Worm (Caenorhabditis elegans): Measurements from ENCODE around the gene brp-1.

brp-1 gene

ce11 chrIII:12040999-12041398 is 20.6 kb downstream of the brp-1 start, which contains the start of gene Y79H2A.4:
Gene Y79H2A.4 (plus strand): TSS chrIII:12041299.
- no peak for TF ChIP-seq him-1 (tag; optimal IDR thresholded peaks at IDR 0.05)
- no peak for TF ChIP-seq W03F9.2 (tag; optimal IDR thresholded peaks at IDR 0.05)
- no peak for TF ChIP-seq dao-5 (tag; optimal IDR thresholded peaks at IDR 0.05)

ce11 chrIII:12052206-12052605 is 31.9 kb downstream of the brp-1 start, which contains the start of gene Y79H2A.3:
Gene Y79H2A.3 (minus strand): TSS chrIII:12052306.
- TF ChIP-seq him-1 (tag; optimal IDR thresholded peaks at IDR 0.05) (no peak), dao-5 (tag; optimal IDR thresholded peaks at IDR 0.05) (no peak), W03F9.2 (tag; optimal IDR thresholded peaks at IDR 0.05) (no peak)

ce11 chrIII:12058429-12058828 is 38.1 kb downstream of the brp-1 start, which contains the start of gene arx-3:
Gene arx-3 (minus strand): TSS chrIII:12058458.
- TF ChIP-seq him-1 (tag; optimal IDR thresholded peaks at IDR 0.05), result no peak
- TF ChIP-seq W03F9.2 (tag; optimal IDR thresholded peaks at IDR 0.05), result peak; percentile 10

- TF ChIP-seq him-1 (tag; optimal IDR thresholded peaks at IDR 0.05) (no peak), dao-5 (tag; optimal IDR thresholded peaks at IDR 0.05) (no peak), W03F9.2 (tag; optimal IDR thresholded peaks at IDR 0.05) (no peak)
Measured at ce11 chrIII:12059521-12059920, 39.2 kb downstream of the brp-1 start.

- TF ChIP-seq him-1 (tag; optimal IDR thresholded peaks at IDR 0.05), result no peak
- no peak for TF ChIP-seq dao-5 (tag; optimal IDR thresholded peaks at IDR 0.05)
- TF ChIP-seq W03F9.2 (tag; optimal IDR thresholded peaks at IDR 0.05), result no peak
Measured at ce11 chrIII:12060092-12060491, 39.7 kb downstream of the brp-1 start.

ce11 chrIII:12061413-12061812 is 41.1 kb downstream of the brp-1 start, which contains the start of gene zyg-8:
Gene zyg-8 (plus strand): TSS chrIII:12061713.
- TF ChIP-seq W03F9.2 (tag; optimal IDR thresholded peaks at IDR 0.05), result no peak
- TF ChIP-seq him-1 (tag; optimal IDR thresholded peaks at IDR 0.05), result no peak
- TF ChIP-seq dao-5 (tag; optimal IDR thresholded peaks at IDR 0.05), result no peak

ce11 chrIII:12063934-12064333 is 43.6 kb downstream of the brp-1 start:
- no peak for TF ChIP-seq dao-5 (tag; optimal IDR thresholded peaks at IDR 0.05)

- TF ChIP-seq dao-5 (tag; optimal IDR thresholded peaks at IDR 0.05) (no peak), W03F9.2 (tag; optimal IDR thresholded peaks at IDR 0.05) (no peak), him-1 (tag; optimal IDR thresholded peaks at IDR 0.05) (no peak)
Measured at ce11 chrIII:12064494-12064893, 44.1 kb downstream of the brp-1 start.

ce11 chrIII:12067736-12068135 is 47.4 kb downstream of the brp-1 start:
- no peak for TF ChIP-seq dao-5 (tag; optimal IDR thresholded peaks at IDR 0.05)
- no peak for TF ChIP-seq him-1 (tag; optimal IDR thresholded peaks at IDR 0.05)
- TF ChIP-seq W03F9.2 (tag; optimal IDR thresholded peaks at IDR 0.05), result no peak
